Fruit fly (Drosophila melanogaster) whole organism, pupa: Measurements from ENCODE around the gene CYLD.

Source experiments
- CG10348 ChIP-seq: fragments of 200-800 bp; sonication (Bioruptor generic); IDR thresholded peaks from 2 replicates; pipeline ENCODE4 v1.3.6; 2022; ENCODE audit warnings: missing biosample characterization, missing genetic modification characterization
- CG13204 ChIP-seq: fragments of 200-800 bp; sonication (Bioruptor generic); optimal IDR thresholded peaks from 2 replicates; lab custom pipeline; 2018; ENCODE audit warnings: missing biosample characterization, mild to moderate bottlenecking, missing genetic modification characterization, moderate library complexity
- CG32121 ChIP-seq: fragments of 200-800 bp; sonication (Bioruptor generic); IDR thresholded peaks from 2 replicates; pipeline ENCODE4 v1.3.6; 2022; ENCODE audit warnings: missing biosample characterization, missing genetic modification characterization
- CG34367 ChIP-seq: fragments of 200-800 bp; sonication (Bioruptor generic); optimal IDR thresholded peaks from 2 replicates; lab custom pipeline; 2018; ENCODE audit warnings: missing biosample characterization, mild to moderate bottlenecking, missing genetic modification characterization
- CG8159 ChIP-seq: fragments of 200-800 bp; sonication (Bioruptor generic); optimal IDR thresholded peaks from 3 replicates; lab custom pipeline; 2018; ENCODE audit warnings: missing biosample characterization, mild to moderate bottlenecking, missing genetic modification characterization, moderate library complexity
- CG8301 ChIP-seq: fragments of 200-800 bp; sonication (Bioruptor generic); optimal IDR thresholded peaks from 2 replicates; lab custom pipeline; 2018; ENCODE audit warnings: missing biosample characterization, mild to moderate bottlenecking, missing genetic modification characterization
- CG9948 ChIP-seq: fragments of 200-800 bp; sonication (Bioruptor generic); optimal IDR thresholded peaks from 2 replicates; lab custom pipeline; 2018; ENCODE audit warnings: missing biosample characterization, mild to moderate bottlenecking, missing genetic modification characterization, moderate library complexity
- EcR ChIP-seq: fragments of 200-800 bp; sonication (Bioruptor generic); optimal IDR thresholded peaks from 3 replicates; lab custom pipeline; 2019; ENCODE audit warnings: missing biosample characterization, missing genetic modification characterization, mild to moderate bottlenecking, moderate library complexity, missing genetic modification reagents
- Pif1A ChIP-seq: fragments of 200-800 bp; sonication (Bioruptor generic); optimal IDR thresholded peaks from 3 replicates; lab custom pipeline; 2016; ENCODE audit warnings: missing biosample characterization, missing genetic modification characterization
- Pif1B ChIP-seq: fragments of 200-800 bp; sonication (Bioruptor generic); optimal IDR thresholded peaks from 3 replicates; lab custom pipeline; 2016; ENCODE audit warnings: missing biosample characterization, missing genetic modification characterization
- fd96Ca ChIP-seq: fragments of 200-800 bp; sonication (Bioruptor generic); IDR thresholded peaks from 3 replicates; pipeline ENCODE4 v1.3.6; 2022; ENCODE audit warnings: missing biosample characterization, missing genetic modification characterization
- gl ChIP-seq: fragments of 200-800 bp; sonication (Bioruptor generic); optimal IDR thresholded peaks from 2 replicates; lab custom pipeline; 2018; ENCODE audit warnings: missing biosample characterization, mild to moderate bottlenecking, missing genetic modification characterization
- rn ChIP-seq: fragments of 200-800 bp; sonication (Bioruptor generic); IDR thresholded peaks from 2 replicates; pipeline ENCODE4 v1.3.6; 2022; ENCODE audit warnings: missing biosample characterization, missing genetic modification characterization

DNA sequence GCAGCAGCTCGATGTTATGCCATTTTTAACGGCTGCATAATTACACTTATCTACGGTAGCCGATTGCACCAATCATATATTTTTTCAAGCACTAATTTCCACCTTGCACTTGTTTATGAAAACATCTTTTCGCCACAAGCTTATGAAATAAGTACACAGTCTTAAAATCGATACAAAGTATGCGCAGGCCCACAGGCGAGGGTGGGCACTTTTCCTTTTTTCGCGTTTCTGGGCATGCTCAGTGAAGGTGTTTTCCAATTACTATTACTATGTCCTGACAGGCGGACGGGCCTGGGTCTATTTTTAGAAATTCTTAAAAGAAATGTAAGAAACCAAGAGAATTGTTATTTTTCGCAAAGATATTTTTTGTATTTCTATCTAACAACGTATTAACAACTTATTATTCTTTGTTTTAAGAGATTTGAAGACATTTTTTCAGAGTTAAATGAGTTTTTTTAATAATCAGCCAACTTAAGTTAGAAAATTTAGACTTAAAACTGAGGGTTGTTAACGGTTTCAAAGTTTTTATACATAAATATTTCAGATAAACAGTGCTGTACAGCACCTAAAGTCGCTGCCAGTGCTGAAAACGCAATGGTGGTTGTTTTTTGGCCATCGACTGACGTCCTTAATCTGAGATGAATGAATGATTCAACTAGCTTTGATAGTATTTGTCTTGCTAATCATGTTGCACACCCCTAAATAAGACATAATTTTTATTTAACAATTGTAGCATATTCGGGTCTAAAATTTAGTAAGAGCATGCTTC, 11.2 kb upstream of the CYLD start, which contains the start of gene Cdk5alpha:
- TF ChIP-seq EcR (GFP tag; lab: Kevin White, UChicago) (no peak), CG8159 (tag; lab: Kevin White, UChicago) (no peak), CG9948 (no peak), CG13204 (GFP tag; lab: Kevin White, UChicago) (no peak), gl (tag; lab: Kevin White, UChicago) (no peak), CG32121 (no peak), CG8301 (no peak), Pif1B (GFP tag; lab: Kevin White, UChicago) (no peak), fd96Ca (GFP tag; lab: Robert Waterston, UW) (no peak), rn (GFP tag; lab: Robert Waterston, UW) (no peak), Pif1A (GFP tag; lab: Kevin White, UChicago) (no peak), CG10348 (GFP tag; lab: Robert Waterston, UW) (no peak), CG34367 (tag; lab: Kevin White, UChicago) (no peak)
